Fruit fly (Drosophila melanogaster) whole organism, prepupa: Measurements from ENCODE around the gene CG11426.

Source experiments
- CG1621 ChIP-seq: fragments of 200-800 bp; sonication (Bioruptor generic); optimal IDR thresholded peaks from 3 replicates; lab custom pipeline; 2018; ENCODE audit warnings: missing biosample characterization, mild to moderate bottlenecking, missing genetic modification characterization
- CG4318 ChIP-seq: fragments of 200-800 bp; sonication (Bioruptor generic); optimal IDR thresholded peaks from 3 replicates; lab custom pipeline; 2017; ENCODE audit warnings: missing biosample characterization, mild to moderate bottlenecking, missing genetic modification characterization
- OdsH ChIP-seq: fragments of 200-800 bp; sonication (Bioruptor generic); optimal IDR thresholded peaks from 3 replicates; lab custom pipeline; 2016; ENCODE audit warnings: missing biosample characterization, missing genetic modification characterization
- Sox102F ChIP-seq: fragments of 200-800 bp; sonication (Bioruptor generic); optimal IDR thresholded peaks from 2 replicates; lab custom pipeline; 2016; ENCODE audit warnings: missing biosample characterization, mild to moderate bottlenecking, missing genetic modification characterization

- TF ChIP-seq CG4318 (no peak), Sox102F (GFP tag; lab: Kevin White, UChicago) (no peak), OdsH (GFP tag; lab: Kevin White, UChicago) (no peak), CG1621 (peak; percentile 4)
These were observed 4.6 kb upstream of the CG11426 start, which contains the start of gene CG11438 for dm6 chr3L:22465486-22466402.
